Worm (Caenorhabditis elegans) whole organism, L1 larva: Measurements from ENCODE around the gene Y32G9A.12.

Experiments
- nhr-12 ChIP-seq: sonication (generic microtip); optimal IDR thresholded peaks from 2 replicates; lab custom pipeline; 2017; ENCODE audit warnings: missing biosample characterization, missing genetic modification characterization
- nhr-90 ChIP-seq: sonication (generic microtip); optimal IDR thresholded peaks from 2 replicates; lab custom pipeline; 2016; ENCODE audit warnings: mild to moderate bottlenecking, missing genetic modification characterization, missing compliant biosample characterization; ENCODE audit not compliant: poor library complexity

ce11 chrV:1927015-1927414, 7.0 kb upstream of the Y32G9A.12 start, which contains the start of gene T06A1.5:
- TF ChIP-seq nhr-90 (tag; lab: Kevin White, UChicago), result no peak
- TF ChIP-seq nhr-12 (tag; lab: Kevin White, UChicago), result no peak
